Fruit fly (Drosophila melanogaster): Measurements from ENCODE around the gene Hus1-like.

- no peak for TF ChIP-seq CG32772 (GFP tag; IDR thresholded peaks at IDR 0.05)
- TF ChIP-seq knrl (GFP tag; IDR thresholded peaks at IDR 0.05; ENCODE audit: partially characterized antibody): no peak
- no peak for TF ChIP-seq D19B (GFP tag; optimal IDR thresholded peaks at IDR 0.05)
- TF ChIP-seq Ets97D (GFP tag; optimal IDR thresholded peaks at IDR 0.05): no peak
- no peak for TF ChIP-seq pnt (GFP tag; optimal IDR thresholded peaks at IDR 0.05)
Observed at dm6 chr3R:4774953-4775352, 36.9 kb downstream of the Hus1-like start, which contains the start of gene CG44088.
